Worm (Caenorhabditis elegans): Measurements from ENCODE around the gene Y67D8A.2.

DNA sequence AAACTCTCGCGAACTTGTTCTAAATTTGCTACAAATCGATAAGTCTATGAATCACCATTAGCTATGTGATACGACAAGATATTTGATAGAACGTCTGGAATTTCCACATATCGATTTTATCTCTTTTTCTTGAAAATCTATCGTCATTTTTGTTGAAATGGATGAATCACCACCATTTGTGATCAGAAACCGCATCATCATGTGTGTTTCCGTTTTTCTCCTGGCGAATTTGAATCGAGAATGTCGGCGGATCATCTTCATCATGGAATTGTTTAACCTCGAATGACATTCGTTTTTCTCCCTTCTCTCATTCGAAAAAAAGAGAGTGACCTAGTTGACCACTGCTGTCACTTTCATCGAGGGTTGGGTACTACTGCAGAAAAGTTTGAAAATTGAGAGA, 12.0 kb downstream of the Y67D8A.2 start:
- no peak for TF ChIP-seq unc-62 (GFP tag; optimal IDR thresholded peaks at IDR 0.05)
- no peak; the same call in 1 of the 2 replicates for TF ChIP-seq Y56A3A.18 (GFP tag; IDR thresholded peaks at IDR 0.05)
- no peak for TF ChIP-seq dpl-1 (GFP tag; optimal IDR thresholded peaks at IDR 0.05)
- no peak for TF ChIP-seq mcd-1 (GFP tag; IDR thresholded peaks at IDR 0.05)
- TF ChIP-seq sdz-38 (tag; optimal IDR thresholded peaks at IDR 0.05): no peak

All from whole organism, young adult.